Fruit fly (Drosophila melanogaster) whole organism, wandering third instar larva: Measurements from ENCODE around the gene CG3793.

ENCODE experiments used
- Abd-B ChIP-seq: fragments of >200 bp; optimal IDR thresholded peaks from 2 replicates; lab custom pipeline; 2017; ENCODE audit warnings: missing biosample characterization, missing genetic modification characterization
- Dfd ChIP-seq: fragments of >200 bp; optimal IDR thresholded peaks from 2 replicates; lab custom pipeline; 2017; ENCODE audit warnings: missing biosample characterization, missing genetic modification characterization
- GATAd ChIP-seq: sonication (Bioruptor generic); optimal IDR thresholded peaks from 2 replicates; lab custom pipeline; 2016; ENCODE audit warnings: missing biosample characterization, missing genetic modification characterization
- Hnf4 ChIP-seq: fragments of 200-800 bp; sonication (Bioruptor generic); optimal IDR thresholded peaks from 2 replicates; lab custom pipeline; 2016; ENCODE audit warnings: missing biosample characterization, mild to moderate bottlenecking, missing genetic modification characterization
- Hr83 ChIP-seq: fragments of 200-300 bp; sonication (Bioruptor generic); optimal IDR thresholded peaks from 2 replicates; lab custom pipeline; 2016; ENCODE audit warnings: missing biosample characterization, mild to moderate bottlenecking, missing genetic modification characterization, moderate library complexity; ENCODE audit not compliant: poor library complexity, severe bottlenecking
- Myc ChIP-seq: fragments of >200 bp; optimal IDR thresholded peaks from 2 replicates; lab custom pipeline; 2017
- OdsH ChIP-seq: fragments of 200-800 bp; sonication (Bioruptor generic); optimal IDR thresholded peaks from 2 replicates; lab custom pipeline; 2016; ENCODE audit warnings: missing biosample characterization, mild to moderate bottlenecking, missing genetic modification characterization
- dl ChIP-seq, 2 experiments: fragments of 175-275, 200-275 bp in 1 of 2; fragments of 200-275 bp in 1 of 2; sonication (Bioruptor generic); optimal IDR thresholded peaks; lab custom pipeline; 2018; ENCODE audit warnings: mild to moderate bottlenecking in 2 of 2, missing biosample characterization in 2 of 2, missing genetic modification characterization in 2 of 2, moderate library complexity in 2 of 2; ENCODE audit not compliant: partially characterized antibody in 2 of 2, insufficient read depth in 1 of 2
- fru ChIP-seq: fragments of 200-800 bp; sonication (Bioruptor generic); optimal IDR thresholded peaks from 3 replicates; lab custom pipeline; 2016; ENCODE audit warnings: missing biosample characterization, mild to moderate bottlenecking, missing genetic modification characterization
- h ChIP-seq: fragments of 200-800 bp; sonication (Bioruptor generic); optimal IDR thresholded peaks from 3 replicates; lab custom pipeline; 2016; ENCODE audit warnings: missing biosample characterization, mild to moderate bottlenecking, missing genetic modification characterization
- lola ChIP-seq: fragments of >200 bp; optimal IDR thresholded peaks from 2 replicates; lab custom pipeline; 2017; ENCODE audit warnings: missing biosample characterization, missing genetic modification characterization
- psq ChIP-seq: fragments of 200-800 bp; sonication (Bioruptor generic); optimal IDR thresholded peaks from 3 replicates; lab custom pipeline; 2017; ENCODE audit warnings: missing biosample characterization, mild to moderate bottlenecking, missing genetic modification characterization, moderate library complexity
- woc ChIP-seq: sonication (Bioruptor generic); optimal IDR thresholded peaks from 2 replicates; lab custom pipeline; 2016; ENCODE audit warnings: missing biosample characterization, mild to moderate bottlenecking, missing genetic modification characterization

DNA sequence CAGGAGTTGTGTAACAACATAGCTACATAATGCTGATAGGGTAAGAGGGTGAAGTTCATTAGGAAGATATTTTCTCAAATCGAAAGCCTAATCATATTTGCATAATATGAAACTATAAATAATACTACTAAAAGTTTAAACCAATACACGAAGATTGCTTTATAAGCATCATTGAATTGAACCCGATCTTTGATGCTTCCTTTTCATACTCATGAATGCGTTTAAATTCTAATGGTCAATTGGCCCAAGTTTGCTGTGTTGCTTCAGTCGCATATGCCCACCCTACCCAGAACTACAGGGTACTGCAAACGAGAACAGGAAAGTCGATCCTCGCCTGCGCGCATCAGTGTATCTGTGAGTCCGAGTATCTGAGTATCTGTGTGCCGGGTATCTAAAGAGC lies 20.4 kb upstream of the CG3793 start:
- TF ChIP-seq h (peak; percentile 53), Myc (lab: Kevin White, UChicago) (no peak), lola (GFP tag; lab: Kevin White, UChicago) (no peak), OdsH (GFP tag; lab: Kevin White, UChicago) (peak; percentile 94), Dfd (GFP tag; lab: Kevin White, UChicago) (no peak), dl (GFP tag; optimal IDR thresholded peaks at IDR 0.05; lab: Kevin White, UChicago; ENCODE audit: insufficient read depth in 1 of 2, partially characterized antibody in 2 of 2) (no peak), GATAd (GFP tag; lab: Kevin White, UChicago) (no peak), woc (GFP tag; lab: Kevin White, UChicago) (peak; percentile 85), fru (GFP tag; lab: Kevin White, UChicago) (peak; percentile 96), Hr83 (GFP tag; lab: Kevin White, UChicago) (no peak), Abd-B (GFP tag; lab: Kevin White, UChicago) (no peak), psq (GFP tag; lab: Kevin White, UChicago) (peak; percentile 94), Hnf4 (GFP tag; lab: Kevin White, UChicago) (peak; percentile 87)
